Worm (Caenorhabditis elegans): ENCODE measurements around the gene C02B10.6.

- TF ChIP-seq ztf-11 (tag; optimal IDR thresholded peaks at IDR 0.05), result no peak
- no peak for TF ChIP-seq fkh-10 (GFP tag; optimal IDR thresholded peaks at IDR 0.05)
- TF ChIP-seq elt-2 (tag; optimal IDR thresholded peaks at IDR 0.05), result no peak
- TF ChIP-seq lin-35 (GFP tag; optimal IDR thresholded peaks at IDR 0.05), result no peak
- TF ChIP-seq mep-1 (tag; optimal IDR thresholded peaks at IDR 0.05), result no peak
- TF ChIP-seq pqm-1 (tag; optimal IDR thresholded peaks at IDR 0.05), result no peak
- no peak for TF ChIP-seq blmp-1 (tag; optimal IDR thresholded peaks at IDR 0.05)
- TF ChIP-seq nhr-11 (tag; optimal IDR thresholded peaks at IDR 0.05), result no peak
These were observed 31.9 kb upstream of the C02B10.6 start for ce11 chrIV:5038744-5039143.
